Worm (Caenorhabditis elegans) whole organism, late embryonic: ENCODE measurements around the gene ZK488.5.

Experiments
- C38D4.7 ChIP-seq: fragments of 200-800 bp; sonication (Bioruptor generic); optimal IDR thresholded peaks from 2 replicates; lab custom pipeline; 2018; ENCODE audit warnings: mild to moderate bottlenecking, missing genetic modification characterization, moderate library complexity, missing compliant biosample characterization
- F13H6.1 ChIP-seq: sonication (generic microtip); optimal IDR thresholded peaks from 2 replicates; lab custom pipeline; 2016; ENCODE audit warnings: missing genetic modification characterization, missing compliant biosample characterization
- K02D7.2 ChIP-seq: sonication (generic microtip); optimal IDR thresholded peaks from 2 replicates; lab custom pipeline; 2017; ENCODE audit warnings: mild to moderate bottlenecking, missing genetic modification characterization, missing compliant biosample characterization
- K09A11.1 ChIP-seq: sonication (generic microtip); optimal IDR thresholded peaks from 2 replicates; lab custom pipeline; 2017; ENCODE audit warnings: antibody characterized with exemption, mild to moderate bottlenecking, missing genetic modification characterization, missing compliant biosample characterization; ENCODE audit not compliant: insufficient read depth
- Y22D7AL.16 ChIP-seq: sonication (generic microtip); optimal IDR thresholded peaks from 2 replicates; lab custom pipeline; 2016; ENCODE audit warnings: missing genetic modification characterization, missing compliant biosample characterization
- ama-1 ChIP-seq: fragments of 150-350 bp; optimal IDR thresholded peaks from 2 replicates; lab custom pipeline; 2014
- ceh-18 ChIP-seq: sonication (generic microtip); optimal IDR thresholded peaks from 2 replicates; lab custom pipeline; 2016; ENCODE audit warnings: missing genetic modification characterization, missing compliant biosample characterization
- ceh-2 ChIP-seq: sonication (generic microtip); optimal IDR thresholded peaks from 2 replicates; lab custom pipeline; 2016; ENCODE audit warnings: missing genotype, missing genetic modification characterization, missing compliant biosample characterization
- ceh-22 ChIP-seq: sonication (generic microtip); optimal IDR thresholded peaks from 2 replicates; lab custom pipeline; 2017; ENCODE audit warnings: missing biosample characterization, missing genetic modification characterization
- ceh-31 ChIP-seq: sonication (generic microtip); optimal IDR thresholded peaks from 2 replicates; lab custom pipeline; 2016; ENCODE audit warnings: missing genetic modification characterization, missing compliant biosample characterization
- ceh-45 ChIP-seq: fragments of 200-800 bp; sonication (Bioruptor generic); IDR thresholded peaks from 2 replicates; pipeline ENCODE4 v1.3.6; 2022; ENCODE audit warnings: missing genetic modification reagents, missing genetic modification characterization, missing compliant biosample characterization
- ceh-9 ChIP-seq: sonication (generic microtip); optimal IDR thresholded peaks from 2 replicates; lab custom pipeline; 2016; ENCODE audit warnings: mild to moderate bottlenecking, missing genetic modification characterization, inconsistent platforms, missing compliant biosample characterization
- che-1 ChIP-seq: sonication (generic microtip); optimal IDR thresholded peaks from 2 replicates; lab custom pipeline; 2016; ENCODE audit warnings: mild to moderate bottlenecking, missing genetic modification characterization, missing compliant biosample characterization
- dmd-4 ChIP-seq: sonication (generic microtip); optimal IDR thresholded peaks from 2 replicates; lab custom pipeline; 2016; ENCODE audit warnings: borderline replicate concordance, missing genetic modification characterization, missing compliant biosample characterization
- elt-2 ChIP-seq: sonication (generic microtip); optimal IDR thresholded peaks from 2 replicates; lab custom pipeline; 2016; ENCODE audit warnings: missing genetic modification reagents, missing genetic modification characterization, missing compliant biosample characterization
- ets-4 ChIP-seq: sonication (generic microtip); optimal IDR thresholded peaks from 2 replicates; lab custom pipeline; 2016; ENCODE audit warnings: missing genetic modification characterization, missing compliant biosample characterization
- fax-1 ChIP-seq: sonication (generic microtip); optimal IDR thresholded peaks from 2 replicates; lab custom pipeline; 2016; ENCODE audit warnings: missing genotype, missing genetic modification characterization, missing compliant biosample characterization
- fkh-10 ChIP-seq: fragments of 150-350 bp; optimal IDR thresholded peaks from 2 replicates; lab custom pipeline; 2014; ENCODE audit warnings: missing biosample characterization, missing genetic modification reagents, missing genetic modification characterization
- fkh-6 ChIP-seq: sonication (generic microtip); optimal IDR thresholded peaks from 2 replicates; lab custom pipeline; 2016; ENCODE audit warnings: missing genetic modification characterization, missing compliant biosample characterization
- gmeb-2 ChIP-seq: sonication (generic microtip); optimal IDR thresholded peaks from 2 replicates; lab custom pipeline; 2016; ENCODE audit warnings: missing genetic modification characterization, inconsistent platforms, missing compliant biosample characterization
- hlh-13 ChIP-seq: fragments of 200-800 bp; sonication (Bioruptor generic); optimal IDR thresholded peaks from 2 replicates; lab custom pipeline; 2018; ENCODE audit warnings: mild to moderate bottlenecking, missing genetic modification characterization, missing compliant biosample characterization
- hlh-6 ChIP-seq: sonication (generic microtip); optimal IDR thresholded peaks from 2 replicates; lab custom pipeline; 2016; ENCODE audit warnings: missing genotype, missing genetic modification characterization, missing compliant biosample characterization
- hlh-8 ChIP-seq: sonication (generic microtip); optimal IDR thresholded peaks from 2 replicates; lab custom pipeline; 2016; ENCODE audit warnings: missing genotype, missing genetic modification characterization, missing compliant biosample characterization
- lim-6 ChIP-seq: sonication (generic microtip); optimal IDR thresholded peaks from 2 replicates; lab custom pipeline; 2016; ENCODE audit warnings: missing genetic modification characterization, missing compliant biosample characterization
- lin-11 ChIP-seq: fragments of 200-800 bp; sonication (Bioruptor generic); optimal IDR thresholded peaks from 2 replicates; lab custom pipeline; 2018; ENCODE audit warnings: mild to moderate bottlenecking, missing genetic modification characterization, missing compliant biosample characterization
- mec-3 ChIP-seq: sonication (generic microtip); optimal IDR thresholded peaks from 2 replicates; lab custom pipeline; 2016; ENCODE audit warnings: borderline replicate concordance, missing genetic modification characterization, missing compliant biosample characterization
- npax-4 ChIP-seq: sonication (generic microtip); optimal IDR thresholded peaks from 2 replicates; lab custom pipeline; 2016; ENCODE audit warnings: missing genetic modification characterization, missing compliant biosample characterization
- pat-9 ChIP-seq: fragments of 200-800 bp; sonication (Bioruptor generic); optimal IDR thresholded peaks from 2 replicates; lab custom pipeline; 2018; ENCODE audit warnings: mild to moderate bottlenecking, missing genetic modification characterization, moderate library complexity, missing compliant biosample characterization
- pqm-1 ChIP-seq: sonication (generic microtip); optimal IDR thresholded peaks from 2 replicates; lab custom pipeline; 2016; ENCODE audit warnings: missing genetic modification characterization, missing compliant biosample characterization
- ref-2 ChIP-seq: sonication (generic microtip); optimal IDR thresholded peaks from 2 replicates; lab custom pipeline; 2016; ENCODE audit warnings: missing genetic modification characterization, missing compliant biosample characterization
- sdc-2 ChIP-seq: sonication (generic microtip); optimal IDR thresholded peaks from 2 replicates; lab custom pipeline; 2016; ENCODE audit warnings: missing genotype, missing genetic modification characterization, missing compliant biosample characterization
- sox-2 ChIP-seq: fragments of 200-800 bp; sonication (Bioruptor generic); IDR thresholded peaks from 2 replicates; pipeline ENCODE4 v1.3.6; 2022; ENCODE audit warnings: missing genetic modification reagents, missing genetic modification characterization, missing compliant biosample characterization
- sox-4 ChIP-seq: sonication (generic microtip); optimal IDR thresholded peaks from 2 replicates; lab custom pipeline; 2017; ENCODE audit warnings: mild to moderate bottlenecking, missing genetic modification characterization, inconsistent platforms, missing compliant biosample characterization
- syd-9 ChIP-seq: sonication (generic microtip); optimal IDR thresholded peaks from 2 replicates; lab custom pipeline; 2016; ENCODE audit warnings: mild to moderate bottlenecking, missing genetic modification characterization, moderate library complexity, missing compliant biosample characterization
- unc-42 ChIP-seq: sonication (generic microtip); optimal IDR thresholded peaks from 2 replicates; lab custom pipeline; 2016; ENCODE audit warnings: missing genotype, missing genetic modification characterization, missing compliant biosample characterization
- unc-55 ChIP-seq: sonication (generic microtip); optimal IDR thresholded peaks from 2 replicates; lab custom pipeline; 2017; ENCODE audit warnings: missing biosample characterization, missing genetic modification reagents, missing genetic modification characterization
- unc-86 ChIP-seq: sonication (generic microtip); optimal IDR thresholded peaks from 2 replicates; lab custom pipeline; 2016; ENCODE audit warnings: missing genetic modification characterization, missing compliant biosample characterization

Gene ZK488.5

ce11 chrV:585472-585871, 7.6 kb upstream of the ZK488.5 start, which contains the start of gene K06H6.2:
K06H6.2 (plus strand) TSS chrV:585772.
- no peak for TF ChIP-seq ceh-18 (tag; lab: Kevin White, UChicago)
- no peak for TF ChIP-seq F13H6.1
- TF ChIP-seq fkh-6 (tag; lab: Kevin White, UChicago): no peak
- no peak for TF ChIP-seq pqm-1 (tag; lab: Kevin White, UChicago)
- TF ChIP-seq hlh-8 (tag; lab: Kevin White, UChicago): no peak
- TF ChIP-seq K09A11.1 (tag; lab: Kevin White, UChicago): no peak
- no peak for TF ChIP-seq unc-55 (GFP tag; lab: Kevin White, UChicago)
- no peak for TF ChIP-seq ceh-22 (tag; lab: Kevin White, UChicago)
- TF ChIP-seq fkh-10 (GFP tag; lab: Kevin White, UChicago): no peak
- TF ChIP-seq npax-4 (tag; lab: Kevin White, UChicago): no peak
- no peak for TF ChIP-seq dmd-4 (tag; lab: Kevin White, UChicago)
- TF ChIP-seq ceh-9: no peak

DNA sequence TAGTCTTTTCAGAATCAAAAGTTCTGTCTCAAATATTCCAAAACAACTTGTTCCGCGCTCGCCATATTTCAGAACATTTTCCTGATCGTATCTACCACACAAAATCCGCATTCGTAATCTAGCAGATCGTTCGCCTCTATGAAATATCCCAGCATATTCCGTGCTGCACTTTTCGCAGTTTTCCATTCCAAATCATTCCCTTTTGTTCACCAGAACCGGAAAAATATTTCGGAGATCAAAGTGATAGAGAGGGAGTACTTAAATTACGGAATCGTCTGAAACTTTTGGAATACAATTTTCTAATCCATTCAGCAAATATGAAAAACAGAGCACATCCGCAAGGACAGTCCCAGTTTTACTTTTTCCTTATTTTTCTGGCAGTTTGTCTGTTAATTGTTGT, 5.2 kb upstream of the ZK488.5 start, which contains the start of gene K06H6.1:
Gene K06H6.1 (plus strand): TSS at position 301 of the 400 bp plus-strand sequence.
- TF ChIP-seq lin-11: no peak
- no peak for TF ChIP-seq hlh-13 (GFP tag; lab: Kevin White, UChicago)
- no peak for TF ChIP-seq lim-6 (tag; lab: Kevin White, UChicago)
- TF ChIP-seq unc-42 (tag; lab: Kevin White, UChicago): no peak
- no peak for TF ChIP-seq dmd-4 (tag; lab: Kevin White, UChicago)
- TF ChIP-seq ets-4 (tag; lab: Kevin White, UChicago): no peak
- no peak for TF ChIP-seq K02D7.2 (tag; lab: Kevin White, UChicago)
- no peak for TF ChIP-seq hlh-8 (tag; lab: Kevin White, UChicago)
- TF ChIP-seq C38D4.7 (GFP tag; lab: Kevin White, UChicago): no peak
- TF ChIP-seq sox-2 (GFP tag; lab: Robert Waterston, UW): no peak

DNA sequence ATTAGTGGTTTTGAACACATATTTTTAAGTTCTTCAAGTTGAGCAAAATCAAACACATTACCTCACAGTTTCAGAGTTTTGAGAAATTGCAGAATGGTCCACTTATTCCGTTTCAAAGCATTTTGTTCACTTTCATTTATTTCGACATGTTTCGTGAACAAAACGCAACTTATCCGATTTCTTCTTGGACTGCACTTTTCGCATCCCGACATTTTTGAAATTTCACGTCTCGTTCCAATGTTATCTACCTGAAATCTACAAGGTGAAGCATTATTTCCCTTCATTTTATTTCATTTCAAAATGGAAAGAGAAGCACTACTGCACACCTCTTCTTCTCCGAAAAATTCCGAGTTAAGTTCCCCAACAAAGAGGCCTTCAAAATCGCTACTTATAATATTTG, 2.9 kb upstream of the ZK488.5 start, which contains the start of gene ZK488.6:
Gene ZK488.6 (plus strand): TSS at position 301 of the 400 bp plus-strand sequence.
- TF ChIP-seq syd-9 (tag; lab: Kevin White, UChicago): no peak
- no peak for TF ChIP-seq unc-86 (tag; lab: Kevin White, UChicago)
- no peak for TF ChIP-seq fax-1
- no peak for TF ChIP-seq ceh-2 (tag; lab: Kevin White, UChicago)
- no peak for TF ChIP-seq fkh-6 (tag; lab: Kevin White, UChicago)
- TF ChIP-seq sdc-2: no peak
- TF ChIP-seq gmeb-2 (tag; lab: Kevin White, UChicago): no peak
- TF ChIP-seq sox-4 (tag; lab: Kevin White, UChicago): no peak
- TF ChIP-seq mec-3 (tag; lab: Kevin White, UChicago): no peak

ce11 chrV:596923-597322, 3.9 kb downstream of the ZK488.5 start:
- TF ChIP-seq pat-9 (no peak), F13H6.1 (no peak), lin-11 (no peak), hlh-6 (tag; lab: Kevin White, UChicago) (no peak), sox-2 (GFP tag; lab: Robert Waterston, UW) (no peak), elt-2 (no peak), ceh-9 (no peak), ref-2 (tag; lab: Kevin White, UChicago) (no peak)

DNA sequence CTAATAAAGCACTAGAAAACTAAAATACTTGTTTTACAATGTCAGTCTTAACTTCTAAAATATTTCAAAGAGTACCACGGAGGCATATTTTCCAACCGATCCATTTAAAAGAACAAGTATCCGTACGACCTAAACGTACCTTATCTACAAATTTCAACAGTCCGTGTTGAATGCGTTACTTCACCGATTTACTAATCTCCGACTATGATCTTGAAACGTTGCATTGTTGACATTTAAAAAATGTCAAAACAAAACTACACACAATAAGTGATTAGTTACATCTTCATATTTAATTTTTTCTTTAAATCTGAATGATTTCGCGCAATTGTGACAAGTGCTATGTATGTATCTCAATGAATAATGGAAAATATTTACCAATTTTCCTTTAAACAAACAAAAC, 4.8 kb downstream of the ZK488.5 start:
- TF ChIP-seq pat-9: no peak
- TF ChIP-seq ama-1: no peak
- TF ChIP-seq dmd-4 (tag; lab: Kevin White, UChicago): no peak
- TF ChIP-seq che-1 (tag; lab: Kevin White, UChicago): no peak
- no peak for TF ChIP-seq ceh-31 (tag; lab: Kevin White, UChicago)
- TF ChIP-seq sdc-2: no peak
- no peak for TF ChIP-seq fkh-6 (tag; lab: Kevin White, UChicago)
- TF ChIP-seq ceh-45 (GFP tag; lab: Robert Waterston, UW): no peak
- TF ChIP-seq elt-2: no peak
- no peak for TF ChIP-seq ref-2 (tag; lab: Kevin White, UChicago)
- TF ChIP-seq Y22D7AL.16 (tag; lab: Kevin White, UChicago): no peak
